Fruit fly (Drosophila melanogaster): ENCODE measurements around the gene CG13813.

DNA sequence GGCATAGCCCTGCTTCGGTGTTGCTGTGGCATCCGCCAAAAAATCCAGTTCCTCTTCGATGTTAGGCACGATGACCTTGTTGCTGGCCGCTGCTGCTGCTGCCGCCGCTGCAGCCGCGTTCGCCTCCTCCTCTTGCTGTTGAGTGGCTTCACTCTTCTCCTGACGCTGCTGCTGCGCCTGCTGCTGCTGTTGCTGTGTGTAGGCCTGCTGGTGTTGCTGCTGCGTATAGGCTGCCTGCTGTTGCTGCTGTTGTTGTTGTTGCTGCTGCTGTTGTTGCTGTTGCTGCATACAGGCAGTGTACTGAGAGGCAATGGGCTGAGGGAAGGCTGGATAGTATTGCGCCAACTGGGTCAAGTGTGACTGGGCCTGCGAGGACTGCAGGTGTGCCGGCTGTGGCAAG is 5.7 kb downstream of the CG13813 start:
- TF ChIP-seq CG15710 (tag; optimal IDR thresholded peaks at IDR 0.05) = no peak
- no peak for TF ChIP-seq EcR (GFP tag; optimal IDR thresholded peaks at IDR 0.05)
- no peak for TF ChIP-seq CG17806 (tag; optimal IDR thresholded peaks at IDR 0.05)
- no peak for TF ChIP-seq D1 (tag; optimal IDR thresholded peaks at IDR 0.05)
- TF ChIP-seq CG14655 (GFP tag; optimal IDR thresholded peaks at IDR 0.05) = no peak
- TF ChIP-seq CG34367 (tag; optimal IDR thresholded peaks at IDR 0.05) = no peak
- no peak for TF ChIP-seq CG8301 (tag; optimal IDR thresholded peaks at IDR 0.05)
- TF ChIP-seq Ets98B (GFP tag; IDR thresholded peaks at IDR 0.05) = no peak

Measured in whole organism, pupa.